Fruit fly (Drosophila melanogaster): ENCODE measurements around the gene Tet.

DNA sequence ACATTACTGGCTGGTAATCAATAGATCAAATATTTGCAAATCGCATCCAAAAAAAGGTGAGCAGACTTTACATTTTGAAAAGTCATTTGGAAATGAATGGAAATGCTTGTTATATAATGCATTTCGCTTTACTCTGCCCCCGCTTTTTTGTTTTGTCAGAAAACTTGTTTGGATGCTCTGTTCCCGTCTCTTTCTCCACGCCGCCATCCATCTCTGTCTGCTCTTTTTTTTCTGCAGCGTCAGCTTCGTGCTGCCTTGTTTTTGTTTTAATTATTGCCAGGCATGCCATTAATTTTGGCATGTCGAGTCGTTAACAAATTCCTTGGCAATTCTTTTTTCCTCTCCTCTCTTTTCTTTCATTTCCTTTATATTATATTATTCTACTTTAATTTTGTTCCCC is 77.6 kb downstream of the Tet start:
- TF ChIP-seq sage (GFP tag; optimal IDR thresholded peaks at IDR 0.05), result no peak
- no peak for TF ChIP-seq h (GFP tag; optimal IDR thresholded peaks at IDR 0.05)
- TF ChIP-seq Hr83 (GFP tag; optimal IDR thresholded peaks at IDR 0.05; ENCODE audit: poor library complexity, severe bottlenecking), result no peak
- no peak for TF ChIP-seq Dfd (GFP tag; optimal IDR thresholded peaks at IDR 0.05)
- TF ChIP-seq Rel (GFP tag; optimal IDR thresholded peaks at IDR 0.05), result no peak
- no peak for TF ChIP-seq Rel (tag; optimal IDR thresholded peaks at IDR 0.05)
- peak; percentile 67 for TF ChIP-seq psq (GFP tag; optimal IDR thresholded peaks at IDR 0.05)
- no peak for TF ChIP-seq usp (GFP tag; optimal IDR thresholded peaks at IDR 0.05)
- TF ChIP-seq Dif (GFP tag; optimal IDR thresholded peaks at IDR 0.05; ENCODE audit: partially characterized antibody), result no peak
- no peak for TF ChIP-seq pan (optimal IDR thresholded peaks at IDR 0.05)
- no peak for TF ChIP-seq CG9705 (GFP tag; optimal IDR thresholded peaks at IDR 0.05)

All from whole organism, wandering third instar larva.